Fruit fly (Drosophila melanogaster): ENCODE data around the gene plum.

DNA sequence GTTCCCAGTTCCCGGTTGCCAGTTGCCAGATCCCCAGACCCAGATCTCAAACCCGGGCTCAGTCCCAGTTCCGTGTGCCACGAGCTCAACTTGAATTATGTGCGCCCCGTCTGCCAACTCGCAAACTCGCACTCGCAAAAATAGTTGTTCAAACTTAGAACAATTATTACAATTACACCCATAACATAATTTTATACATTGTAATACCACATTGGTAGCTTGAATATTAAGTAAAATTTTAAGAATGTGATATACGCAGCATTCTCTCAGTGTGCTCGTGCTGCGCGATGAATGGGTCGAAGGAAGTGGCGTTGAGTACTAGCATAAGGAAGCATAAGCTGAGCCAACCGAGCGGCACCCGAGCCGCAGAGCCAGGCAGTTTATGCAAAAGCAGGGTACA lies 27.2 kb downstream of the plum start:
- TF ChIP-seq insv (optimal IDR thresholded peaks at IDR 0.05) (no peak), h (optimal IDR thresholded peaks at IDR 0.05) (no peak), Sin3A (optimal IDR thresholded peaks at IDR 0.05) (no peak), ttk (optimal IDR thresholded peaks at IDR 0.05) (no peak), Myc (optimal IDR thresholded peaks at IDR 0.05) (no peak)
